Worm (Caenorhabditis elegans): Measurements from ENCODE around the gene lgc-37.

The lgc-37 gene

ce11 chrIII:12784854-12785253, at the start of gene lgc-37:
Gene lgc-37, plus strand, starts transcription at chrIII:12785154.
- TF ChIP-seq ceh-16 (tag; optimal IDR thresholded peaks at IDR 0.05): no peak
- TF ChIP-seq egl-27 (tag; optimal IDR thresholded peaks at IDR 0.05): no peak
- no peak for TF ChIP-seq nhr-11 (tag; optimal IDR thresholded peaks at IDR 0.05)
- no peak for TF ChIP-seq snpc-4 (tag; optimal IDR thresholded peaks at IDR 0.05)
- TF ChIP-seq ztf-11 (tag; optimal IDR thresholded peaks at IDR 0.05): no peak
- TF ChIP-seq ceh-82 (tag; optimal IDR thresholded peaks at IDR 0.05): no peak
- no peak for TF ChIP-seq Y55F3AM.14 (GFP tag; optimal IDR thresholded peaks at IDR 0.05)
- no peak for TF ChIP-seq ZK546.5 (tag; optimal IDR thresholded peaks at IDR 0.05)
- no peak for TF ChIP-seq sem-4 (tag; optimal IDR thresholded peaks at IDR 0.05)
- no peak for TF ChIP-seq ama-1 (optimal IDR thresholded peaks at IDR 0.05)
- no peak for TF ChIP-seq nhr-25 (tag; optimal IDR thresholded peaks at IDR 0.05)
- no peak for TF ChIP-seq nhr-237 (tag; optimal IDR thresholded peaks at IDR 0.05)
- no peak for TF ChIP-seq C34F6.9 (tag; optimal IDR thresholded peaks at IDR 0.05)
- TF ChIP-seq lin-13 (GFP tag; optimal IDR thresholded peaks at IDR 0.05): no peak
- no peak for TF ChIP-seq ztf-4 (tag; optimal IDR thresholded peaks at IDR 0.05)
- no peak for TF ChIP-seq mdl-1 (tag; optimal IDR thresholded peaks at IDR 0.05)
- no peak for TF ChIP-seq nhr-23 (tag; optimal IDR thresholded peaks at IDR 0.05)
- no peak for TF ChIP-seq nhr-21 (tag; optimal IDR thresholded peaks at IDR 0.05)
- no peak for TF ChIP-seq elt-1 (tag; optimal IDR thresholded peaks at IDR 0.05)
- TF ChIP-seq peb-1 (tag; optimal IDR thresholded peaks at IDR 0.05): no peak

- TF ChIP-seq gmeb-1 (tag; optimal IDR thresholded peaks at IDR 0.05) (peak; percentile 50), sma-9 (GFP tag; optimal IDR thresholded peaks at IDR 0.05) (no peak), sma-9 (tag; optimal IDR thresholded peaks at IDR 0.05) (no peak)
Observed at ce11 chrIII:12738935-12739334, 46.0 kb upstream of the lgc-37 start.

DNA sequence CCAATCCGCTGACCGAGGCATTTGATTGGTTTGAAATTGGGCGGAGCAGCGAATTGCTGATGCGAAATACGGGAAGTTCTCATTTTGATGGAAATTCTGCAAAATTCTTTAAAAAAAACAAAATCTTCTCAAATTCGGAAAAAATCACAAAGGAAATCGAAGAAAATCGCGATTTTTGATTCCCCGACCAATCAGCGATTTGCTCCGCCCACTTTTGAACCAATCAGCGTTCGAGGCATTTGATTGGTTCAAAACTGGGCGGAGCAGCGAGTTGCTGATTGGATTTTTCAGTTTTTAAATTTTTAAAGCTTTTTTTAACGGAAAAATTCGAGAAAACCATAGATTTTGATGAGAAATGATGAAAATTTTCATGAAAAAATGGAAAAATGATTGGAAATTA, 44.6 kb upstream of the lgc-37 start:
- TF ChIP-seq mdl-1 (tag; optimal IDR thresholded peaks at IDR 0.05) (no peak), dmd-4 (tag; optimal IDR thresholded peaks at IDR 0.05) (no peak), nhr-12 (tag; optimal IDR thresholded peaks at IDR 0.05) (no peak), sem-4 (tag; optimal IDR thresholded peaks at IDR 0.05) (no peak), skn-1 (tag; optimal IDR thresholded peaks at IDR 0.05) (no peak), peb-1 (tag; optimal IDR thresholded peaks at IDR 0.05) (no peak), elt-3 (tag; optimal IDR thresholded peaks at IDR 0.05) (no peak)

DNA sequence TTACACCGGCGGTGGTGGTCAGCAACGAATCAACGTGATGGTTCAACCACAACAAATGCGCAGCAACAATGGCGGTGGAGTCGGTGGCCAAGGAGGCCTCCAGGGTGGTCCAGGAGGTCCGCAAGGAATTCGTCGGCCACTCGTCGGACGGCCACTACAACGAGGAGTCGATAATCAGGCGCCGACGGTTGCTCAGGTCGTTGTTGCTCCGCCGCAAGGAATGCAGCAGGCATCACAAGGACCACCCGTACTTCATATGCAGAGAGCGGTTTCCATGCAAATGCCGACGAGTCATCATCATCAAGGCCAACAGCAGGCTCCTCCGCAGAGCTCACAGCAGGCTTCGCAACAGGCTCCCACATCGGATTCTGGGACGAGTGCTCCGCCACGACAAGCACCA, 41.4 kb upstream of the lgc-37 start:
- no peak for TF ChIP-seq Y55F3AM.14 (GFP tag; optimal IDR thresholded peaks at IDR 0.05)
- TF ChIP-seq alr-1 (tag; optimal IDR thresholded peaks at IDR 0.05): no peak

DNA sequence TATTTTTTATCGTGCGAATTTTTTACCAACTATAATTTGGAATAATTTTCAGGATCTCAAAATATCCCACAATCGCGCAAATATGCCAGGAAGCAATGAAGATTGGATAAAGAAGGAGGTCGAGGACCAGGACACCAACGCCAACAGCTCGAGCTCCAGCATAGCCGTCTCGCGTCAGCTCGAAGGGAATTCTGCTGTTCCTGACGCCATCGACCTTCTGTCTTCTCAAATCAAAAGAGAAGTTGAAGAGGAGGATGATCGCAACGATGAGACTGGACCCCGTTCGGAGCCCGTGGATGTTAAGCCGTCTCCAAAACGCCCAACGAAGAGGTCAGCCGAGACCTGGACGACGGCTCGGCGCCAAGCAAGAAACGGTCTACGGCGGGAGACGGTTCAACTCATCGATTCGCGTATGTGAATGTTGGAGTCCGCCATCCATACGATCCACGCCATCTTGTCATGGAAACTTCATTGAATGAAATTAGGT, 38.5 kb upstream of the lgc-37 start, which contains the start of gene Y111B2A.21:
Y111B2A.21 (plus strand) TSS at position 51 of the 487 bp plus-strand sequence.
- TF ChIP-seq ztf-1 (GFP tag; conservative IDR thresholded peaks at IDR 0.05) (0 out of 2 replicates have a peak, but pooled peaks have one; percentile 25), ama-1 (optimal IDR thresholded peaks at IDR 0.05) (no peak)

- TF ChIP-seq sma-9 (GFP tag; optimal IDR thresholded peaks at IDR 0.05) (no peak), sma-9 (tag; optimal IDR thresholded peaks at IDR 0.05) (no peak), mdl-1 (tag; optimal IDR thresholded peaks at IDR 0.05) (no peak), dmd-4 (tag; optimal IDR thresholded peaks at IDR 0.05) (no peak), egl-27 (tag; optimal IDR thresholded peaks at IDR 0.05) (no peak), blmp-1 (tag; optimal IDR thresholded peaks at IDR 0.05; ENCODE audit: insufficient read depth) (no peak), unc-39 (tag; optimal IDR thresholded peaks at IDR 0.05) (no peak), nhr-77 (tag; optimal IDR thresholded peaks at IDR 0.05) (no peak), ceh-82 (tag; optimal IDR thresholded peaks at IDR 0.05) (no peak), nhr-11 (tag; optimal IDR thresholded peaks at IDR 0.05) (no peak), ZK546.5 (tag; optimal IDR thresholded peaks at IDR 0.05) (no peak), nhr-129 (tag; optimal IDR thresholded peaks at IDR 0.05) (no peak), ztf-4 (tag; optimal IDR thresholded peaks at IDR 0.05) (no peak), crh-2 (tag; optimal IDR thresholded peaks at IDR 0.05) (no peak), fos-1 (tag; optimal IDR thresholded peaks at IDR 0.05) (no peak), sem-4 (tag; optimal IDR thresholded peaks at IDR 0.05) (no peak), nhr-25 (tag; optimal IDR thresholded peaks at IDR 0.05) (no peak), lsy-2 (tag; optimal IDR thresholded peaks at IDR 0.05) (no peak)
Observed at ce11 chrIII:12750831-12751230, 34.1 kb upstream of the lgc-37 start, which contains the start of the genes irld-60 and irld-20. Gene irld-60, minus strand, starts transcription at chrIII:12750931. Gene irld-20, plus strand, starts transcription at chrIII:12751109.
